Fruit fly (Drosophila melanogaster) whole organism, pupa: ENCODE data around the gene Ir94g.

Source experiments
- CG10348 ChIP-seq: fragments of 200-800 bp; sonication (Bioruptor generic); IDR thresholded peaks from 2 replicates; pipeline ENCODE4 v1.3.6; 2022; ENCODE audit warnings: missing biosample characterization, missing genetic modification characterization
- CG12605 ChIP-seq: fragments of 200-800 bp; sonication (Bioruptor generic); IDR thresholded peaks from 2 replicates; pipeline ENCODE4 v1.3.6; 2022; ENCODE audit warnings: missing biosample characterization, missing genetic modification characterization
- CG13204 ChIP-seq: fragments of 200-800 bp; sonication (Bioruptor generic); optimal IDR thresholded peaks from 2 replicates; lab custom pipeline; 2018; ENCODE audit warnings: missing biosample characterization, mild to moderate bottlenecking, missing genetic modification characterization, moderate library complexity
- CG14655 ChIP-seq: fragments of 200-800 bp; sonication (Bioruptor generic); optimal IDR thresholded peaks from 3 replicates; lab custom pipeline; 2017; ENCODE audit warnings: mild to moderate bottlenecking, missing biosample characterization, missing genetic modification reagents, missing genetic modification characterization
- CG15710 ChIP-seq: fragments of 200-800 bp; sonication (Bioruptor generic); optimal IDR thresholded peaks from 2 replicates; lab custom pipeline; 2018; ENCODE audit warnings: missing biosample characterization, mild to moderate bottlenecking, missing genetic modification characterization, moderate library complexity
- CG17806 ChIP-seq: fragments of 200-800 bp; sonication (Bioruptor generic); optimal IDR thresholded peaks from 2 replicates; lab custom pipeline; 2018; ENCODE audit warnings: missing biosample characterization, mild to moderate bottlenecking, missing genetic modification characterization, moderate library complexity
- CG32121 ChIP-seq: fragments of 200-800 bp; sonication (Bioruptor generic); IDR thresholded peaks from 2 replicates; pipeline ENCODE4 v1.3.6; 2022; ENCODE audit warnings: missing biosample characterization, missing genetic modification characterization
- CG34367 ChIP-seq: fragments of 200-800 bp; sonication (Bioruptor generic); optimal IDR thresholded peaks from 2 replicates; lab custom pipeline; 2018; ENCODE audit warnings: missing biosample characterization, mild to moderate bottlenecking, missing genetic modification characterization
- CG4496 ChIP-seq: fragments of 200-800 bp; sonication (Bioruptor generic); IDR thresholded peaks from 3 replicates; pipeline ENCODE4 v1.3.6; 2022; ENCODE audit warnings: missing biosample characterization, missing genetic modification characterization
- CG8159 ChIP-seq: fragments of 200-800 bp; sonication (Bioruptor generic); optimal IDR thresholded peaks from 3 replicates; lab custom pipeline; 2018; ENCODE audit warnings: missing biosample characterization, mild to moderate bottlenecking, missing genetic modification characterization, moderate library complexity
- CG8301 ChIP-seq: fragments of 200-800 bp; sonication (Bioruptor generic); optimal IDR thresholded peaks from 2 replicates; lab custom pipeline; 2018; ENCODE audit warnings: missing biosample characterization, mild to moderate bottlenecking, missing genetic modification characterization
- CG9948 ChIP-seq: fragments of 200-800 bp; sonication (Bioruptor generic); optimal IDR thresholded peaks from 2 replicates; lab custom pipeline; 2018; ENCODE audit warnings: missing biosample characterization, mild to moderate bottlenecking, missing genetic modification characterization, moderate library complexity
- D1 ChIP-seq: fragments of 200-800 bp; sonication (Bioruptor generic); optimal IDR thresholded peaks from 2 replicates; lab custom pipeline; 2018; ENCODE audit warnings: missing biosample characterization, mild to moderate bottlenecking, missing genetic modification characterization, moderate library complexity
- EcR ChIP-seq: fragments of 200-800 bp; sonication (Bioruptor generic); optimal IDR thresholded peaks from 3 replicates; lab custom pipeline; 2019; ENCODE audit warnings: missing biosample characterization, missing genetic modification characterization, mild to moderate bottlenecking, moderate library complexity, missing genetic modification reagents
- Ets98B ChIP-seq: fragments of 200-800 bp; sonication (Bioruptor generic); IDR thresholded peaks from 2 replicates; pipeline ENCODE4 v1.3.6; 2022; ENCODE audit warnings: missing biosample characterization, missing genetic modification characterization
- Pif1A ChIP-seq: fragments of 200-800 bp; sonication (Bioruptor generic); optimal IDR thresholded peaks from 3 replicates; lab custom pipeline; 2016; ENCODE audit warnings: missing biosample characterization, missing genetic modification characterization
- Pif1B ChIP-seq: fragments of 200-800 bp; sonication (Bioruptor generic); optimal IDR thresholded peaks from 3 replicates; lab custom pipeline; 2016; ENCODE audit warnings: missing biosample characterization, missing genetic modification characterization
- Snoo ChIP-seq: fragments of 200-800 bp; sonication (Bioruptor generic); optimal IDR thresholded peaks from 3 replicates; lab custom pipeline; 2017; ENCODE audit warnings: missing biosample characterization, mild to moderate bottlenecking, missing genetic modification characterization, inconsistent platforms
- fd96Ca ChIP-seq: fragments of 200-800 bp; sonication (Bioruptor generic); IDR thresholded peaks from 3 replicates; pipeline ENCODE4 v1.3.6; 2022; ENCODE audit warnings: missing biosample characterization, missing genetic modification characterization
- gl ChIP-seq: fragments of 200-800 bp; sonication (Bioruptor generic); optimal IDR thresholded peaks from 2 replicates; lab custom pipeline; 2018; ENCODE audit warnings: missing biosample characterization, mild to moderate bottlenecking, missing genetic modification characterization
- rn ChIP-seq: fragments of 200-800 bp; sonication (Bioruptor generic); IDR thresholded peaks from 2 replicates; pipeline ENCODE4 v1.3.6; 2022; ENCODE audit warnings: missing biosample characterization, missing genetic modification characterization

Gene Ir94g

dm6 chr3R:23476085-23476484 is 7.6 kb upstream of the Ir94g start:
- no peak for TF ChIP-seq CG12605 (GFP tag; lab: Robert Waterston, UW)
- no peak for TF ChIP-seq rn (GFP tag; lab: Robert Waterston, UW)
- TF ChIP-seq Pif1B (GFP tag; lab: Kevin White, UChicago): no peak
- no peak for TF ChIP-seq CG8159 (tag; lab: Kevin White, UChicago)
- TF ChIP-seq Ets98B (GFP tag; lab: Robert Waterston, UW): no peak
- TF ChIP-seq CG32121 (GFP tag; lab: Robert Waterston, UW): no peak
- peak; percentile 7 for TF ChIP-seq CG14655
- TF ChIP-seq CG34367: no peak
- no peak for TF ChIP-seq gl
- peak; percentile 35 for TF ChIP-seq CG8301 (tag; lab: Kevin White, UChicago)
- no peak for TF ChIP-seq CG4496

dm6 chr3R:23481249-23481915 is 2.3 kb upstream of the Ir94g start, which contains the start of gene Ir94f:
Ir94f (plus strand) TSS chr3R:23481865.
- TF ChIP-seq gl (no peak), CG8301 (tag; lab: Kevin White, UChicago) (no peak), Pif1A (GFP tag; lab: Kevin White, UChicago) (no peak), CG34367 (no peak), CG14655 (no peak), CG9948 (tag; lab: Kevin White, UChicago) (no peak), EcR (GFP tag; lab: Kevin White, UChicago) (no peak), fd96Ca (GFP tag; lab: Robert Waterston, UW) (no peak), CG12605 (GFP tag; lab: Robert Waterston, UW) (no peak), CG15710 (tag; lab: Kevin White, UChicago) (no peak), CG4496 (no peak), CG17806 (tag; lab: Kevin White, UChicago) (no peak), rn (GFP tag; lab: Robert Waterston, UW) (no peak), CG32121 (GFP tag; lab: Robert Waterston, UW) (no peak), Snoo (tag; lab: Kevin White, UChicago) (no peak)

- no peak for TF ChIP-seq Ets98B (GFP tag; lab: Robert Waterston, UW)
- no peak for TF ChIP-seq CG9948 (tag; lab: Kevin White, UChicago)
- TF ChIP-seq fd96Ca (GFP tag; lab: Robert Waterston, UW): no peak
- TF ChIP-seq CG8159 (tag; lab: Kevin White, UChicago): peak; percentile 31
- TF ChIP-seq CG13204 (GFP tag; lab: Kevin White, UChicago): no peak
- TF ChIP-seq CG14655: no peak
- peak; percentile 85 for TF ChIP-seq Snoo (tag; lab: Kevin White, UChicago)
- no peak for TF ChIP-seq CG12605 (GFP tag; lab: Robert Waterston, UW)
- no peak for TF ChIP-seq CG34367
- peak; percentile 13 for TF ChIP-seq CG15710 (tag; lab: Kevin White, UChicago)
- TF ChIP-seq CG8301 (tag; lab: Kevin White, UChicago): no peak
- TF ChIP-seq rn (GFP tag; lab: Robert Waterston, UW): no peak
- TF ChIP-seq CG10348: no peak
- peak; percentile 64 for TF ChIP-seq Pif1A (GFP tag; lab: Kevin White, UChicago)
- TF ChIP-seq EcR (GFP tag; lab: Kevin White, UChicago): no peak
- no peak for TF ChIP-seq CG32121 (GFP tag; lab: Robert Waterston, UW)
- peak; percentile 57 for TF ChIP-seq Pif1B (GFP tag; lab: Kevin White, UChicago)
- TF ChIP-seq gl: no peak
- TF ChIP-seq CG17806 (tag; lab: Kevin White, UChicago): no peak
- no peak for TF ChIP-seq D1 (tag; lab: Kevin White, UChicago)
- TF ChIP-seq CG4496: no peak
These were observed 3.1 kb downstream of the Ir94g start for dm6 chr3R:23486743-23487142.

DNA sequence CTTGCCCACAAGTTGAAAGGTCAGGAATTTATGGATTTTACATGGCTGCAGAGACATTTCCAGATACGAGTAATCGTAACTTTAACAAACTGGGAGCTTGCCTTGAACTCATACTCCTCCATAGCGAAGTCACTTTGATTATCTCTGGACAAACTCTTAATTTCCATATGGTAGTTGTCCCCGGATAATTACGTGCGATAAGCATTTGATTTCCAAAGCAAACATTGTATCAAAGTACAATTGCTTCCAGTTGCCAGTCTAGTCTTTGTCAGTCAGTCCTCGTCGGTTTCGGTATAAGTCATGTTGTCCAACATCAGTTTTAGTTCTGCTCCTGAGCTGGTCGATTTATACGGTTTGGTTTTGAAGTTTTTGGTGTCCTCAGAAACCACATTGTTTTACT is 3.5 kb downstream of the Ir94g start, which contains the start of gene Ir94h:
Ir94h (plus strand) TSS at position 301 of the 400 bp plus-strand sequence.
- TF ChIP-seq CG8301 (tag; lab: Kevin White, UChicago) (no peak), CG8159 (tag; lab: Kevin White, UChicago) (no peak), CG34367 (no peak), EcR (GFP tag; lab: Kevin White, UChicago) (no peak), Ets98B (GFP tag; lab: Robert Waterston, UW) (no peak), Pif1B (GFP tag; lab: Kevin White, UChicago) (no peak), CG9948 (tag; lab: Kevin White, UChicago) (no peak), CG13204 (GFP tag; lab: Kevin White, UChicago) (no peak), gl (no peak), D1 (tag; lab: Kevin White, UChicago) (no peak), rn (GFP tag; lab: Robert Waterston, UW) (no peak), CG15710 (tag; lab: Kevin White, UChicago) (no peak), CG32121 (GFP tag; lab: Robert Waterston, UW) (no peak)

DNA sequence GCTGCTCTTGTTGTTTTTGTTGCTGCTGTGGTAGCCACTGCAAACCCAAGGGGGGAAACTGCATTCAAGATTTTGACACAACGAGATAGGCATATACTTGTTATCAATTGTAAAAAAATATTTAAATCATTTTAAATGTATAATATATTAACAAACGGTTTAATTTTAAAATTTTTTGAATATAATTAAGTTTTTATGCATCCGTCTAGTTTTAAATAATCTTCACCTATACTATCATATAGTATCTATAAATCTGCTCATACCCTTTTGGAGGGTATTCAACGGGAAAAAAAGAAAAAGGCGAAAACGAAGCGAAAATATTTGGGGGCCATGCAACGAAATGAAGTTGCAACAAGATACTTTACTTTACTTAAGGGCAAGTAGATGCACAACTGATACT is 12.8 kb downstream of the Ir94g start:
- TF ChIP-seq CG10348 (no peak), fd96Ca (GFP tag; lab: Robert Waterston, UW) (no peak), CG17806 (tag; lab: Kevin White, UChicago) (peak; percentile 42), CG14655 (no peak), CG8301 (tag; lab: Kevin White, UChicago) (no peak), Ets98B (GFP tag; lab: Robert Waterston, UW) (no peak), CG12605 (GFP tag; lab: Robert Waterston, UW) (no peak), Snoo (tag; lab: Kevin White, UChicago) (peak; percentile 71), CG8159 (tag; lab: Kevin White, UChicago) (peak; percentile 59), Pif1B (GFP tag; lab: Kevin White, UChicago) (peak; percentile 36), CG15710 (tag; lab: Kevin White, UChicago) (peak; percentile 50), CG9948 (tag; lab: Kevin White, UChicago) (peak; percentile 2), CG4496 (no peak)
